Fruit fly (Drosophila melanogaster) whole organism, adult: ENCODE measurements around the gene Acp95EF.

Experiments
- CG12768 ChIP-seq: fragments of 200-800 bp; sonication (Bioruptor generic); optimal IDR thresholded peaks from 2 replicates; lab custom pipeline; 2017; ENCODE audit warnings: missing biosample characterization, missing genetic modification characterization, mild to moderate bottlenecking, moderate library complexity, missing genetic modification reagents
- CG33017 ChIP-seq: fragments of 200-800 bp; sonication (Bioruptor generic); optimal IDR thresholded peaks from 2 replicates; lab custom pipeline; 2018; ENCODE audit warnings: missing biosample characterization, mild to moderate bottlenecking, missing genetic modification characterization, moderate library complexity
- CG7101 ChIP-seq: fragments of 200-800 bp; sonication (Bioruptor generic); optimal IDR thresholded peaks from 2 replicates; lab custom pipeline; 2018; ENCODE audit warnings: missing biosample characterization, mild to moderate bottlenecking, missing genetic modification characterization, moderate library complexity
- Mnt ChIP-seq: fragments of 200-800 bp; sonication (Bioruptor generic); optimal IDR thresholded peaks from 2 replicates; lab custom pipeline; 2016; ENCODE audit warnings: missing biosample characterization, mild to moderate bottlenecking, missing genetic modification characterization
- cic ChIP-seq: fragments of 200-800 bp; sonication (Bioruptor generic); optimal IDR thresholded peaks from 2 replicates; lab custom pipeline; 2017; ENCODE audit warnings: missing biosample characterization, mild to moderate bottlenecking, missing genetic modification characterization, moderate library complexity
- cnc ChIP-seq, 2 experiments: fragments of >200 bp; optimal IDR thresholded peaks; 2 replicates each; lab custom pipeline; 2017
- kay ChIP-seq: fragments of 200-800 bp; sonication (Bioruptor generic); peaks from one replicate; lab custom pipeline; 2016; ENCODE audit warnings: missing biosample characterization, missing genetic modification characterization, borderline replicate concordance
- ovo ChIP-seq: fragments of 200-800 bp; sonication (Bioruptor generic); optimal IDR thresholded peaks from 2 replicates; lab custom pipeline; 2016; ENCODE audit warnings: missing biosample characterization, missing genetic modification characterization
- pad ChIP-seq: fragments of 200-800 bp; sonication (Bioruptor generic); optimal IDR thresholded peaks from 3 replicates; lab custom pipeline; 2017; ENCODE audit warnings: missing biosample characterization, missing genetic modification characterization, mild to moderate bottlenecking, moderate library complexity, missing genetic modification reagents
- tj ChIP-seq: fragments of 200-800 bp; sonication (Bioruptor generic); optimal IDR thresholded peaks from 3 replicates; lab custom pipeline; 2017; ENCODE audit warnings: missing biosample characterization, mild to moderate bottlenecking, missing genetic modification characterization, moderate library complexity
- toe ChIP-seq: fragments of 200-800 bp; sonication (Bioruptor generic); optimal IDR thresholded peaks from 2 replicates; lab custom pipeline; 2016; ENCODE audit warnings: missing biosample characterization, missing genetic modification characterization

DNA sequence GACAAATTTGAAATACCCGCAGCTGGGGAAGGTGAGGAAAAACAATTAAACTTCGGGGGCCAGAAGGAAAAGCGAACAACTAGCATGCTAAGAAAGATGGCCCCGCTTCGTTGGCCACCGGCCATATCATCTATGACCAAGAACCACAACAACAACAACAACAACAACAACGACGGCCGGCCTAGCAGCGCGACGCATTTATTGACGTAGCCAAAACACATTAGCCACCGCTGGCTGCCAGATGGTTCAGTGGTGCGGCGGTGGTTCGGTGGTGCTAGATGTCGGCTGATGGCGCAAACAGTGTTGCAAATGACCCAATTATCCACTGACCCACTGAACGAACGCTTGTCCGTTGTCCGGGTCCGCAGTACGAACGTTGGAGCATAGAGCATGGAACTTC, 15.1 kb upstream of the Acp95EF start:
- no peak for TF ChIP-seq CG12768 (GFP tag; lab: Kevin White, UChicago)
- TF ChIP-seq cnc (optimal IDR thresholded peaks at IDR 0.05; lab: Kevin White, UChicago): no peak
- no peak for TF ChIP-seq CG7101
- no peak for TF ChIP-seq ovo (GFP tag; lab: Kevin White, UChicago)
- no peak for TF ChIP-seq Mnt
- TF ChIP-seq cic (GFP tag; lab: Kevin White, UChicago): no peak
- no peak for TF ChIP-seq pad (GFP tag; lab: Kevin White, UChicago)
- TF ChIP-seq kay (GFP tag; lab: Kevin White, UChicago): no peak
- TF ChIP-seq toe (GFP tag; lab: Kevin White, UChicago): no peak
- no peak for TF ChIP-seq CG33017 (tag; lab: Kevin White, UChicago)
- no peak for TF ChIP-seq tj (GFP tag; lab: Kevin White, UChicago)
